Fruit fly (Drosophila melanogaster): ENCODE data around the gene CG13775.
A peak's percentile ranks its signal among the peaks of the same experiment; 100 is the strongest.

CG13775 gene

dm6 chr2L:6960165-6960564 is 3.4 kb upstream of the CG13775 start, which contains the start of the genes Atac1 and Hmgcl (continued):
- TF ChIP-seq CG10431 (GFP tag; optimal IDR thresholded peaks at IDR 0.05) = no peak
- peak; percentile 35 for TF ChIP-seq BEAF-32 (GFP tag; optimal IDR thresholded peaks at IDR 0.05)
- peak; percentile 65 for TF ChIP-seq Dref (GFP tag; IDR thresholded peaks at IDR 0.05)
- TF ChIP-seq Oli (tag; optimal IDR thresholded peaks at IDR 0.05) = no peak
- no peak for TF ChIP-seq sc (optimal IDR thresholded peaks at IDR 0.05)
- TF ChIP-seq sc (GFP tag; optimal IDR thresholded peaks at IDR 0.05) = no peak
- peak; percentile 19 for TF ChIP-seq pzg (GFP tag; optimal IDR thresholded peaks at IDR 0.05)
- no peak for TF ChIP-seq chm (GFP tag; IDR thresholded peaks at IDR 0.05)
- no peak for TF ChIP-seq Hr51 (GFP tag; optimal IDR thresholded peaks at IDR 0.05)
- TF ChIP-seq CG10209 (GFP tag; optimal IDR thresholded peaks at IDR 0.05) = no peak
- no peak for TF ChIP-seq rib (GFP tag; IDR thresholded peaks at IDR 0.05)
- no peak for TF ChIP-seq CG3726 (GFP tag; IDR thresholded peaks at IDR 0.05)
- TF ChIP-seq Opbp (GFP tag; IDR thresholded peaks at IDR 0.05; ENCODE audit: partially characterized antibody) = no peak
- no peak for TF ChIP-seq CG8388 (GFP tag; optimal IDR thresholded peaks at IDR 0.05)
- no peak for TF ChIP-seq CG17829 (tag; optimal IDR thresholded peaks at IDR 0.05)
- no peak for TF ChIP-seq h (optimal IDR thresholded peaks at IDR 0.05)
- TF ChIP-seq gt (GFP tag; IDR thresholded peaks at IDR 0.05) = no peak
- no peak for TF ChIP-seq CG4707 (GFP tag; optimal IDR thresholded peaks at IDR 0.05)
- TF ChIP-seq CG9797 (GFP tag; optimal IDR thresholded peaks at IDR 0.05) = no peak
- no peak for TF ChIP-seq Oaz (GFP tag; IDR thresholded peaks at IDR 0.05)
- TF ChIP-seq MBD-R2 (GFP tag; IDR thresholded peaks at IDR 0.05) = peak; percentile 78
- no peak for TF ChIP-seq CG13894 (tag; optimal IDR thresholded peaks at IDR 0.05)
- TF ChIP-seq CG16779 (GFP tag; IDR thresholded peaks at IDR 0.05) = no peak
- no peak for TF ChIP-seq ERR (GFP tag; optimal IDR thresholded peaks at IDR 0.05)
- TF ChIP-seq Atf-2 (GFP tag; optimal IDR thresholded peaks at IDR 0.05) = no peak
- TF ChIP-seq CG13287 (GFP tag; IDR thresholded peaks at IDR 0.05; ENCODE audit: partially characterized antibody) = peak; percentile 53
- TF ChIP-seq CG34224 (GFP tag; IDR thresholded peaks at IDR 0.05; ENCODE audit: partially characterized antibody) = peak; percentile 23; the same call in 1 of the 3 replicates
- peak; percentile 6; the same call in 1 of the 2 replicates for TF ChIP-seq amos (GFP tag; IDR thresholded peaks at IDR 0.05; ENCODE audit: partially characterized antibody)
- TF ChIP-seq CG10979 (tag; optimal IDR thresholded peaks at IDR 0.05) = no peak
- no peak for TF ChIP-seq zen (tag; optimal IDR thresholded peaks at IDR 0.05)
- no peak for TF ChIP-seq Max (GFP tag; optimal IDR thresholded peaks at IDR 0.05)
- no peak for TF ChIP-seq Taf1 (GFP tag; IDR thresholded peaks at IDR 0.05)
- TF ChIP-seq CG14014 (GFP tag; IDR thresholded peaks at IDR 0.05) = no peak
- no peak for TF ChIP-seq CG2120 (GFP tag; optimal IDR thresholded peaks at IDR 0.05)
- no peak for TF ChIP-seq en (GFP tag; optimal IDR thresholded peaks at IDR 0.05)
- TF ChIP-seq CG12155 (GFP tag; optimal IDR thresholded peaks at IDR 0.05) = no peak
- TF ChIP-seq yki (optimal IDR thresholded peaks at IDR 0.05) = no peak
- no peak for TF ChIP-seq Adf1 (GFP tag; IDR thresholded peaks at IDR 0.05)
- TF ChIP-seq Drgx (GFP tag; IDR thresholded peaks at IDR 0.05) = no peak
- TF ChIP-seq CG17612 (GFP tag; IDR thresholded peaks at IDR 0.05) = no peak

dm6 chr2L:6950096-6950495 is 6.7 kb downstream of the CG13775 start, which contains the start of the genes Gas41 and SA1:
TSS of gene Gas41 (minus strand) at chr2L:6950207.
TSS of gene SA1 (plus strand) at chr2L:6950421.
- TF ChIP-seq bigmax (GFP tag; optimal IDR thresholded peaks at IDR 0.05) (no peak), CG6791 (GFP tag; IDR thresholded peaks at IDR 0.05; ENCODE audit: partially characterized antibody) (peak; percentile 70), dm (GFP tag; optimal IDR thresholded peaks at IDR 0.05) (peak; percentile 11), row (GFP tag; IDR thresholded peaks at IDR 0.05) (peak; percentile 98), tna (GFP tag; IDR thresholded peaks at IDR 0.05; ENCODE audit: partially characterized antibody) (0 out of 2 replicates have a peak, but pooled peaks have one; percentile 7), stwl (tag; optimal IDR thresholded peaks at IDR 0.05) (peak; percentile 92), CG12155 (GFP tag; optimal IDR thresholded peaks at IDR 0.05) (peak; percentile 30), amos (GFP tag; IDR thresholded peaks at IDR 0.05; ENCODE audit: partially characterized antibody) (peak; percentile 70; the same call in 1 of the 2 replicates), gcm2 (GFP tag; optimal IDR thresholded peaks at IDR 0.05) (no peak), run (tag; optimal IDR thresholded peaks at IDR 0.05) (peak; percentile 66), Ssrp (tag; optimal IDR thresholded peaks at IDR 0.05) (peak; percentile 89), CG4730 (GFP tag; IDR thresholded peaks at IDR 0.05) (peak; percentile 91), Six4 (GFP tag; optimal IDR thresholded peaks at IDR 0.05) (peak; percentile 70), gcm (GFP tag; optimal IDR thresholded peaks at IDR 0.05) (peak; percentile 93), slp2 (GFP tag; optimal IDR thresholded peaks at IDR 0.05) (no peak), fru (optimal IDR thresholded peaks at IDR 0.05) (no peak)

Data from whole organism, embryonic.